Fruit fly (Drosophila melanogaster) whole organism, adult: ENCODE measurements around the gene MICAL-like.

Experiments
- CG11617 ChIP-seq: fragments of 200-800 bp; sonication (Bioruptor generic); optimal IDR thresholded peaks from 2 replicates; lab custom pipeline; 2017; ENCODE audit warnings: mild to moderate bottlenecking, missing biosample characterization, missing genetic modification reagents, missing genetic modification characterization
- CG12768 ChIP-seq: fragments of 200-800 bp; sonication (Bioruptor generic); optimal IDR thresholded peaks from 2 replicates; lab custom pipeline; 2017; ENCODE audit warnings: missing biosample characterization, missing genetic modification characterization, mild to moderate bottlenecking, moderate library complexity, missing genetic modification reagents
- CG14711 ChIP-seq: fragments of 200-800 bp; sonication (Bioruptor generic); optimal IDR thresholded peaks from 2 replicates; lab custom pipeline; 2018; ENCODE audit warnings: missing biosample characterization, mild to moderate bottlenecking, missing genetic modification characterization, moderate library complexity
- CG1620 ChIP-seq: fragments of 200-800 bp; sonication (Bioruptor generic); optimal IDR thresholded peaks from 2 replicates; lab custom pipeline; 2016; ENCODE audit warnings: missing biosample characterization, missing genetic modification characterization
- CG33017 ChIP-seq: fragments of 200-800 bp; sonication (Bioruptor generic); optimal IDR thresholded peaks from 2 replicates; lab custom pipeline; 2018; ENCODE audit warnings: missing biosample characterization, mild to moderate bottlenecking, missing genetic modification characterization, moderate library complexity
- CG5204 ChIP-seq: fragments of 200-800 bp; sonication (Bioruptor generic); optimal IDR thresholded peaks from 2 replicates; lab custom pipeline; 2016; ENCODE audit warnings: missing biosample characterization, missing genetic modification characterization
- CG7045 ChIP-seq: fragments of 200-800 bp; sonication (Bioruptor generic); optimal IDR thresholded peaks from 2 replicates; lab custom pipeline; 2017; ENCODE audit warnings: missing biosample characterization, mild to moderate bottlenecking, missing genetic modification characterization
- CG7101 ChIP-seq: fragments of 200-800 bp; sonication (Bioruptor generic); optimal IDR thresholded peaks from 2 replicates; lab custom pipeline; 2018; ENCODE audit warnings: missing biosample characterization, mild to moderate bottlenecking, missing genetic modification characterization, moderate library complexity
- Clk ChIP-seq: fragments of 200-800 bp; sonication (Bioruptor generic); optimal IDR thresholded peaks from 2 replicates; lab custom pipeline; 2017; ENCODE audit warnings: missing biosample characterization, missing genetic modification characterization
- Crg-1 ChIP-seq: fragments of 200-800 bp; sonication (Bioruptor generic); optimal IDR thresholded peaks from 2 replicates; lab custom pipeline; 2016; ENCODE audit warnings: missing biosample characterization, missing genetic modification characterization
- Hr96 ChIP-seq: fragments of 200-800 bp; sonication (Bioruptor generic); optimal IDR thresholded peaks from 2 replicates; lab custom pipeline; 2016; ENCODE audit warnings: missing biosample characterization, missing genetic modification characterization
- Mnt ChIP-seq: fragments of 200-800 bp; sonication (Bioruptor generic); optimal IDR thresholded peaks from 2 replicates; lab custom pipeline; 2016; ENCODE audit warnings: missing biosample characterization, mild to moderate bottlenecking, missing genetic modification characterization
- bab1 ChIP-seq: fragments of 200-800 bp; sonication (Bioruptor generic); optimal IDR thresholded peaks from 3 replicates; lab custom pipeline; 2019; ENCODE audit warnings: missing biosample characterization, mild to moderate bottlenecking, missing genetic modification characterization, moderate library complexity
- cic ChIP-seq: fragments of 200-800 bp; sonication (Bioruptor generic); optimal IDR thresholded peaks from 2 replicates; lab custom pipeline; 2017; ENCODE audit warnings: missing biosample characterization, mild to moderate bottlenecking, missing genetic modification characterization, moderate library complexity
- cnc ChIP-seq, 2 experiments: fragments of >200 bp; optimal IDR thresholded peaks; 2 replicates each; lab custom pipeline; 2017
- kay ChIP-seq: fragments of 200-800 bp; sonication (Bioruptor generic); peaks from one replicate; lab custom pipeline; 2016; ENCODE audit warnings: missing biosample characterization, missing genetic modification characterization, borderline replicate concordance
- ovo ChIP-seq: fragments of 200-800 bp; sonication (Bioruptor generic); optimal IDR thresholded peaks from 2 replicates; lab custom pipeline; 2016; ENCODE audit warnings: missing biosample characterization, missing genetic modification characterization
- pad ChIP-seq: fragments of 200-800 bp; sonication (Bioruptor generic); optimal IDR thresholded peaks from 3 replicates; lab custom pipeline; 2017; ENCODE audit warnings: missing biosample characterization, missing genetic modification characterization, mild to moderate bottlenecking, moderate library complexity, missing genetic modification reagents
- tj ChIP-seq: fragments of 200-800 bp; sonication (Bioruptor generic); optimal IDR thresholded peaks from 3 replicates; lab custom pipeline; 2017; ENCODE audit warnings: missing biosample characterization, mild to moderate bottlenecking, missing genetic modification characterization, moderate library complexity
- toe ChIP-seq: fragments of 200-800 bp; sonication (Bioruptor generic); optimal IDR thresholded peaks from 2 replicates; lab custom pipeline; 2016; ENCODE audit warnings: missing biosample characterization, missing genetic modification characterization

Gene MICAL-like

dm6 chr3L:13027333-13027732, 12.2 kb upstream of the MICAL-like start:
- TF ChIP-seq bab1 (GFP tag; lab: Kevin White, UChicago): no peak

dm6 chr3L:13026872-13027271, 11.7 kb upstream of the MICAL-like start:
- no peak for TF ChIP-seq pad
- no peak for TF ChIP-seq kay
- no peak for TF ChIP-seq CG11617 (GFP tag; lab: Kevin White, UChicago)
- no peak for TF ChIP-seq Hr96 (GFP tag; lab: Kevin White, UChicago)
- TF ChIP-seq cnc (optimal IDR thresholded peaks at IDR 0.05; lab: Kevin White, UChicago): no peak
- no peak for TF ChIP-seq Crg-1 (GFP tag; lab: Kevin White, UChicago)
- TF ChIP-seq cic (GFP tag; lab: Kevin White, UChicago): no peak
- TF ChIP-seq Clk (GFP tag; lab: Kevin White, UChicago): no peak
- TF ChIP-seq CG7045 (GFP tag; lab: Kevin White, UChicago): no peak
- no peak for TF ChIP-seq bab1 (GFP tag; lab: Kevin White, UChicago)
- no peak for TF ChIP-seq CG1620 (GFP tag; lab: Kevin White, UChicago)
- TF ChIP-seq toe (GFP tag; lab: Kevin White, UChicago): no peak
- TF ChIP-seq Mnt (GFP tag; lab: Kevin White, UChicago): no peak
- no peak for TF ChIP-seq tj (GFP tag; lab: Kevin White, UChicago)
- TF ChIP-seq CG14711 (tag; lab: Kevin White, UChicago): no peak
- no peak for TF ChIP-seq CG7101 (tag; lab: Kevin White, UChicago)
- TF ChIP-seq CG33017 (tag; lab: Kevin White, UChicago): no peak
- no peak for TF ChIP-seq CG5204 (GFP tag; lab: Kevin White, UChicago)

- TF ChIP-seq CG1620 (GFP tag; lab: Kevin White, UChicago) (no peak), kay (peak; percentile 43)
Observed at dm6 chr3L:13026337-13026736, 11.2 kb upstream of the MICAL-like start, which contains the start of gene Zmynd10. Gene Zmynd10, minus strand, starts transcription at chr3L:13026437.

dm6 chr3L:13022854-13023560, 7.9 kb upstream of the MICAL-like start, which contains the start of gene RpS12:
Gene RpS12, plus strand, starts transcription at chr3L:13023352.
- TF ChIP-seq ovo (GFP tag; lab: Kevin White, UChicago): peak; percentile 77
- peak; percentile 81 for TF ChIP-seq toe (GFP tag; lab: Kevin White, UChicago)
- TF ChIP-seq Clk (GFP tag; lab: Kevin White, UChicago): peak; percentile 67
- TF ChIP-seq pad: peak; percentile 58
- TF ChIP-seq CG5204 (GFP tag; lab: Kevin White, UChicago): peak; percentile 78
- peak; percentile 80 for TF ChIP-seq CG7045 (GFP tag; lab: Kevin White, UChicago)
- TF ChIP-seq Hr96 (GFP tag; lab: Kevin White, UChicago): peak; percentile 86
- peak; percentile 86 for TF ChIP-seq kay
- TF ChIP-seq CG1620 (GFP tag; lab: Kevin White, UChicago): peak; percentile 92
- TF ChIP-seq CG14711 (tag; lab: Kevin White, UChicago): no peak
- TF ChIP-seq CG12768 (GFP tag; lab: Kevin White, UChicago): peak; percentile 70
- TF ChIP-seq cnc (optimal IDR thresholded peaks at IDR 0.05; lab: Kevin White, UChicago): no peak
- no peak for TF ChIP-seq cic (GFP tag; lab: Kevin White, UChicago)
- TF ChIP-seq CG7101 (tag; lab: Kevin White, UChicago): peak; percentile 81
- peak; percentile 64 for TF ChIP-seq bab1 (GFP tag; lab: Kevin White, UChicago)
- peak; percentile 57 for TF ChIP-seq Crg-1 (GFP tag; lab: Kevin White, UChicago)
- peak; percentile 83 for TF ChIP-seq CG11617 (GFP tag; lab: Kevin White, UChicago)
- TF ChIP-seq CG33017 (tag; lab: Kevin White, UChicago): peak; percentile 61
- peak; percentile 82 for TF ChIP-seq Mnt (GFP tag; lab: Kevin White, UChicago)
- peak; percentile 56 for TF ChIP-seq tj (GFP tag; lab: Kevin White, UChicago)

dm6 chr3L:13022160-13022853, 7.2 kb upstream of the MICAL-like start, which contains the start of gene Adk2:
Gene Adk2, minus strand, starts transcription at chr3L:13022688.
- TF ChIP-seq CG11617 (GFP tag; lab: Kevin White, UChicago) (no peak), ovo (GFP tag; lab: Kevin White, UChicago) (no peak), toe (GFP tag; lab: Kevin White, UChicago) (no peak), CG1620 (GFP tag; lab: Kevin White, UChicago) (no peak), CG7101 (tag; lab: Kevin White, UChicago) (no peak), Mnt (GFP tag; lab: Kevin White, UChicago) (peak; percentile 94), cic (GFP tag; lab: Kevin White, UChicago) (peak; percentile 95), Crg-1 (GFP tag; lab: Kevin White, UChicago) (no peak), CG12768 (GFP tag; lab: Kevin White, UChicago) (no peak), CG7045 (GFP tag; lab: Kevin White, UChicago) (no peak), tj (GFP tag; lab: Kevin White, UChicago) (no peak), Hr96 (GFP tag; lab: Kevin White, UChicago) (no peak), Clk (GFP tag; lab: Kevin White, UChicago) (no peak), cnc (optimal IDR thresholded peaks at IDR 0.05; lab: Kevin White, UChicago) (no peak), CG33017 (tag; lab: Kevin White, UChicago) (no peak), pad (no peak), kay (no peak), CG14711 (tag; lab: Kevin White, UChicago) (peak; percentile 62), bab1 (GFP tag; lab: Kevin White, UChicago) (peak; percentile 5), CG5204 (GFP tag; lab: Kevin White, UChicago) (no peak)
